Comparison of ENCODE assay signal across 4 fruit fly cellular contexts in genomic region chr2L:3552773-3553172, dm6.
A peak's percentile ranks its signal among the peaks of the same experiment; 100 is the strongest.
TF ChIP-seq lines count a peak whose summit lies in the region.

No protein-coding gene starts in this region.

- no peak for TF ChIP-seq CTCF in whole organism, embryonic (GFP tag; optimal IDR thresholded peaks at IDR 0.05; lab: Kevin White, UChicago)

TF ChIP-seq in whole organism, embryonic, 481 proteins besides CTCF, POLR2A, EP300 and RAD21 (continues in another document):
- peak; percentile 76 for TF ChIP-seq sens (GFP tag; lab: Kevin White, UChicago)
- peak; percentile 37; the same call in 1 of the 2 replicates for TF ChIP-seq dan (GFP tag; IDR thresholded peaks at IDR 0.05; lab: Robert Waterston, UW)
- TF ChIP-seq CG1603 (tag; optimal IDR thresholded peaks at IDR 0.05; lab: Kevin White, UChicago), result peak; percentile 38
- TF ChIP-seq Chrac-16 (GFP tag; optimal IDR thresholded peaks at IDR 0.05; lab: Kevin White, UChicago), result peak; percentile 25
- no peak for TF ChIP-seq NC2β (GFP tag; optimal IDR thresholded peaks at IDR 0.05; lab: Kevin White, UChicago)
- TF ChIP-seq CG10979 (tag; optimal IDR thresholded peaks at IDR 0.05; lab: Kevin White, UChicago), result peak; percentile 35
- TF ChIP-seq CG10267 (tag; optimal IDR thresholded peaks at IDR 0.05; lab: Kevin White, UChicago), result peak; percentile 4
- no peak for TF ChIP-seq Asciz (GFP tag; optimal IDR thresholded peaks at IDR 0.05; lab: Kevin White, UChicago)
- no peak for TF ChIP-seq CG15601 (tag; optimal IDR thresholded peaks at IDR 0.05; lab: Kevin White, UChicago)
- TF ChIP-seq al (GFP tag; IDR thresholded peaks at IDR 0.05; lab: Robert Waterston, UW), result no peak
- TF ChIP-seq dmrt11E (tag; optimal IDR thresholded peaks at IDR 0.05; lab: Kevin White, UChicago), result peak; percentile 23
- no peak for TF ChIP-seq Dp (GFP tag; optimal IDR thresholded peaks at IDR 0.05; lab: Kevin White, UChicago)
- TF ChIP-seq Nf-YC (tag; optimal IDR thresholded peaks at IDR 0.05; lab: Kevin White, UChicago), result no peak
- no peak for TF ChIP-seq so (GFP tag; IDR thresholded peaks at IDR 0.05; lab: Robert Waterston, UW)
- TF ChIP-seq zen (tag; optimal IDR thresholded peaks at IDR 0.05; lab: Kevin White, UChicago), result peak; percentile 70
- no peak for TF ChIP-seq prd (optimal IDR thresholded peaks at IDR 0.05; lab: Kevin White, UChicago)
- peak; percentile 72; the same call in 2 of the 3 replicates for TF ChIP-seq prd (GFP tag; IDR thresholded peaks at IDR 0.05; lab: Robert Waterston, UW)
- peak in 1 of 2 experiments; percentile 13 for TF ChIP-seq bsh (GFP tag; optimal IDR thresholded peaks at IDR 0.05; lab: Kevin White, UChicago)
- TF ChIP-seq yki (optimal IDR thresholded peaks at IDR 0.05; lab: Kevin White, UChicago), result no peak
- TF ChIP-seq ems (GFP tag; optimal IDR thresholded peaks at IDR 0.05; lab: Kevin White, UChicago), result no peak
- TF ChIP-seq gem (tag; optimal IDR thresholded peaks at IDR 0.05; lab: Kevin White, UChicago), result peak; percentile 24
- no peak for TF ChIP-seq CG6272 (GFP tag; IDR thresholded peaks at IDR 0.05; lab: Robert Waterston, UW)
- no peak for TF ChIP-seq crp (GFP tag; optimal IDR thresholded peaks at IDR 0.05; lab: Kevin White, UChicago)

TF ChIP-seq in whole organism, prepupa, 60 proteins besides CTCF, POLR2A, EP300 and RAD21 (continues in another document):
- TF ChIP-seq CG31627 (GFP tag; optimal IDR thresholded peaks at IDR 0.05; lab: Kevin White, UChicago), result peak; percentile 73
- no peak for TF ChIP-seq CG16779 (tag; optimal IDR thresholded peaks at IDR 0.05; lab: Kevin White, UChicago)
- peak; percentile 65 for TF ChIP-seq cyc (GFP tag; optimal IDR thresholded peaks at IDR 0.05; lab: Kevin White, UChicago)
- peak; percentile 3 for TF ChIP-seq Sox15 (GFP tag; optimal IDR thresholded peaks at IDR 0.05; lab: Kevin White, UChicago)
- TF ChIP-seq vri (GFP tag; optimal IDR thresholded peaks at IDR 0.05; lab: Kevin White, UChicago), result peak; percentile 60
- no peak for TF ChIP-seq dac (GFP tag; optimal IDR thresholded peaks at IDR 0.05; lab: Kevin White, UChicago)
- peak; percentile 60 for TF ChIP-seq topi (GFP tag; optimal IDR thresholded peaks at IDR 0.05; lab: Kevin White, UChicago)
- TF ChIP-seq ss (GFP tag; optimal IDR thresholded peaks at IDR 0.05; lab: Kevin White, UChicago), result peak; percentile 54 to 56
- peak; percentile 83 for TF ChIP-seq CG6163 (GFP tag; IDR thresholded peaks at IDR 0.05; lab: Robert Waterston, UW)
- peak; percentile 79 for TF ChIP-seq CG10631 (GFP tag; optimal IDR thresholded peaks at IDR 0.05; lab: Kevin White, UChicago)
- peak; percentile 73 for TF ChIP-seq spab (GFP tag; optimal IDR thresholded peaks at IDR 0.05; lab: Kevin White, UChicago)
- peak; percentile 73 for TF ChIP-seq fd59A (GFP tag; optimal IDR thresholded peaks at IDR 0.05; lab: Kevin White, UChicago)
- TF ChIP-seq salr (GFP tag; optimal IDR thresholded peaks at IDR 0.05; lab: Kevin White, UChicago), result peak; percentile 33 to 45
- TF ChIP-seq CG7368 (GFP tag; optimal IDR thresholded peaks at IDR 0.05; lab: Kevin White, UChicago), result peak; percentile 65
- TF ChIP-seq CG11762 (GFP tag; optimal IDR thresholded peaks at IDR 0.05; lab: Kevin White, UChicago; ENCODE audit: insufficient read depth), result peak; percentile 59
- TF ChIP-seq Eip78C (GFP tag; lab: Kevin White, UChicago), result peak; percentile 91
- TF ChIP-seq lz (GFP tag; optimal IDR thresholded peaks at IDR 0.05; lab: Kevin White, UChicago), result peak; percentile 61
- peak; percentile 11 for TF ChIP-seq Lpt (GFP tag; optimal IDR thresholded peaks at IDR 0.05; lab: Kevin White, UChicago)
- peak; percentile 54 for TF ChIP-seq CG1621 (tag; optimal IDR thresholded peaks at IDR 0.05; lab: Kevin White, UChicago)
- peak; percentile 27 for TF ChIP-seq Blimp-1 (GFP tag; optimal IDR thresholded peaks at IDR 0.05; lab: Kevin White, UChicago)
- peak; percentile 78 for TF ChIP-seq CG10669 (GFP tag; optimal IDR thresholded peaks at IDR 0.05; lab: Kevin White, UChicago)
- TF ChIP-seq esn (GFP tag; optimal IDR thresholded peaks at IDR 0.05; lab: Kevin White, UChicago), result peak; percentile 76
- no peak for TF ChIP-seq Eip93F (GFP tag; optimal IDR thresholded peaks at IDR 0.05; lab: Kevin White, UChicago)
- TF ChIP-seq pdm3 (GFP tag; optimal IDR thresholded peaks at IDR 0.05; lab: Kevin White, UChicago), result peak; percentile 68

TF ChIP-seq in whole organism, pupa, 21 proteins besides CTCF, POLR2A, EP300 and RAD21:
- TF ChIP-seq CG14655 (GFP tag; optimal IDR thresholded peaks at IDR 0.05; lab: Kevin White, UChicago), result peak; percentile 69
- TF ChIP-seq EcR (GFP tag; optimal IDR thresholded peaks at IDR 0.05; lab: Kevin White, UChicago), result no peak
- TF ChIP-seq CG4496 (GFP tag; IDR thresholded peaks at IDR 0.05; lab: Robert Waterston, UW), result peak; percentile 66; the same call in 2 of the 3 replicates
- peak; percentile 85 for TF ChIP-seq CG8159 (tag; optimal IDR thresholded peaks at IDR 0.05; lab: Kevin White, UChicago)
- TF ChIP-seq gl (tag; optimal IDR thresholded peaks at IDR 0.05; lab: Kevin White, UChicago), result peak; percentile 72
- TF ChIP-seq Ets98B (GFP tag; IDR thresholded peaks at IDR 0.05; lab: Robert Waterston, UW), result 0 out of 2 replicates have a peak, but pooled peaks have one; percentile 21
- TF ChIP-seq Pif1B (GFP tag; optimal IDR thresholded peaks at IDR 0.05; lab: Kevin White, UChicago), result peak; percentile 55
- TF ChIP-seq CG8301 (tag; optimal IDR thresholded peaks at IDR 0.05; lab: Kevin White, UChicago), result peak; percentile 48
- TF ChIP-seq Pif1A (GFP tag; optimal IDR thresholded peaks at IDR 0.05; lab: Kevin White, UChicago), result peak; percentile 66
- TF ChIP-seq CG15710 (tag; optimal IDR thresholded peaks at IDR 0.05; lab: Kevin White, UChicago), result peak; percentile 85
- peak; percentile 31 for TF ChIP-seq D1 (tag; optimal IDR thresholded peaks at IDR 0.05; lab: Kevin White, UChicago)
- no peak for TF ChIP-seq CG10348 (GFP tag; IDR thresholded peaks at IDR 0.05; lab: Robert Waterston, UW)
- peak; percentile 50 for TF ChIP-seq Snoo (tag; optimal IDR thresholded peaks at IDR 0.05; lab: Kevin White, UChicago)
- peak; percentile 82 for TF ChIP-seq CG17806 (tag; optimal IDR thresholded peaks at IDR 0.05; lab: Kevin White, UChicago)
- TF ChIP-seq rn (GFP tag; IDR thresholded peaks at IDR 0.05; lab: Robert Waterston, UW), result no peak
- peak; percentile 54 for TF ChIP-seq CG13204 (GFP tag; optimal IDR thresholded peaks at IDR 0.05; lab: Kevin White, UChicago)
- TF ChIP-seq CG12605 (GFP tag; IDR thresholded peaks at IDR 0.05; lab: Robert Waterston, UW), result peak; percentile 26; the same call in 1 of the 2 replicates
- peak; percentile 81 for TF ChIP-seq CG9948 (tag; optimal IDR thresholded peaks at IDR 0.05; lab: Kevin White, UChicago)
- TF ChIP-seq fd96Ca (GFP tag; IDR thresholded peaks at IDR 0.05; lab: Robert Waterston, UW), result peak; percentile 68; the same call in 2 of the 3 replicates
- TF ChIP-seq CG32121 (GFP tag; IDR thresholded peaks at IDR 0.05; lab: Robert Waterston, UW), result no peak
- TF ChIP-seq CG34367 (tag; optimal IDR thresholded peaks at IDR 0.05; lab: Kevin White, UChicago), result peak; percentile 67

TF ChIP-seq in whole organism, wandering third instar larva, 38 proteins besides CTCF, POLR2A, EP300 and RAD21:
- no peak for TF ChIP-seq Mio (GFP tag; optimal IDR thresholded peaks at IDR 0.05; lab: Kevin White, UChicago)
- peak; percentile 50 for TF ChIP-seq rgr (GFP tag; optimal IDR thresholded peaks at IDR 0.05; lab: Kevin White, UChicago)
- TF ChIP-seq fru (GFP tag; optimal IDR thresholded peaks at IDR 0.05; lab: Kevin White, UChicago), result peak; percentile 64
- TF ChIP-seq CG32264 (GFP tag; optimal IDR thresholded peaks at IDR 0.05; lab: Kevin White, UChicago), result no peak
- TF ChIP-seq Hnf4 (GFP tag; optimal IDR thresholded peaks at IDR 0.05; lab: Kevin White, UChicago), result peak; percentile 69
- peak; percentile 71 for TF ChIP-seq br (GFP tag; optimal IDR thresholded peaks at IDR 0.05; lab: Kevin White, UChicago)
- TF ChIP-seq jim (GFP tag; optimal IDR thresholded peaks at IDR 0.05; lab: Kevin White, UChicago), result no peak
- TF ChIP-seq OdsH (GFP tag; optimal IDR thresholded peaks at IDR 0.05; lab: Kevin White, UChicago), result peak; percentile 63
- TF ChIP-seq h (GFP tag; optimal IDR thresholded peaks at IDR 0.05; lab: Kevin White, UChicago), result peak; percentile 64
- peak; percentile 54 for TF ChIP-seq ey (GFP tag; optimal IDR thresholded peaks at IDR 0.05; lab: Kevin White, UChicago)
- TF ChIP-seq HLH106 (tag; optimal IDR thresholded peaks at IDR 0.05; lab: Kevin White, UChicago), result peak; percentile 71
- peak; percentile 18 for TF ChIP-seq woc (GFP tag; optimal IDR thresholded peaks at IDR 0.05; lab: Kevin White, UChicago)
- TF ChIP-seq usp (GFP tag; optimal IDR thresholded peaks at IDR 0.05; lab: Kevin White, UChicago), result no peak
- no peak for TF ChIP-seq dl (GFP tag; optimal IDR thresholded peaks at IDR 0.05; lab: Kevin White, UChicago; ENCODE audit: insufficient read depth in 1 of 2, partially characterized antibody in 2 of 2)
- TF ChIP-seq foxo (GFP tag; optimal IDR thresholded peaks at IDR 0.05; lab: Kevin White, UChicago), result peak in 1 of 2 experiments; percentile 51
- peak; percentile 26 for TF ChIP-seq psq (GFP tag; optimal IDR thresholded peaks at IDR 0.05; lab: Kevin White, UChicago)
- TF ChIP-seq Abd-B (GFP tag; optimal IDR thresholded peaks at IDR 0.05; lab: Kevin White, UChicago), result no peak
- TF ChIP-seq Jra (GFP tag; optimal IDR thresholded peaks at IDR 0.05; lab: Kevin White, UChicago), result peak; percentile 51
- TF ChIP-seq dmrt93B (GFP tag; optimal IDR thresholded peaks at IDR 0.05; lab: Kevin White, UChicago), result peak; percentile 26
- peak; percentile 74 for TF ChIP-seq Sp1 (GFP tag; optimal IDR thresholded peaks at IDR 0.05; lab: Kevin White, UChicago)

Comparison
In these comparisons a context has a peak if more than half of its experiments do, and no peak if none do; other contexts are left out.
1. Of the 7 proteins assayed by ChIP-seq in both whole organism, embryonic and whole organism, prepupa: peak only in whole organism, embryonic: none; only in whole organism, prepupa: Blimp-1, CG6854, Gug, Hr39, Lpt and Sox102F; in both: none; in neither: 1.